Worm (Caenorhabditis elegans) whole organism, L3 larva: ENCODE data around the gene tbcc-1.

ENCODE experiments used
- R02D3.7 ChIP-seq: fragments of 150-350 bp; optimal IDR thresholded peaks from 2 replicates; lab custom pipeline; 2014; ENCODE audit warnings: missing biosample characterization, missing genetic modification characterization
- aly-2 ChIP-seq: fragments of 150-350 bp; optimal IDR thresholded peaks from 2 replicates; lab custom pipeline; 2014; ENCODE audit warnings: missing biosample characterization, missing genetic modification characterization
- ama-1 ChIP-seq: fragments of 150-350 bp; optimal IDR thresholded peaks from 2 replicates; lab custom pipeline; 2018
- ceh-16 ChIP-seq: sonication (generic microtip); optimal IDR thresholded peaks from 2 replicates; lab custom pipeline; 2017; ENCODE audit warnings: missing biosample characterization, missing genetic modification characterization
- ceh-28 ChIP-seq: fragments of 150-350 bp; optimal IDR thresholded peaks from 2 replicates; lab custom pipeline; 2014; ENCODE audit warnings: missing biosample characterization, missing genetic modification reagents, missing genetic modification characterization
- ceh-82 ChIP-seq: fragments of 150-350 bp; optimal IDR thresholded peaks from 2 replicates; lab custom pipeline; 2014; ENCODE audit warnings: missing biosample characterization, missing genetic modification characterization
- ceh-9 ChIP-seq: sonication (generic microtip); optimal IDR thresholded peaks from 2 replicates; lab custom pipeline; 2018; ENCODE audit warnings: missing biosample characterization, missing genetic modification characterization
- egl-5 ChIP-seq: fragments of 150-350 bp; optimal IDR thresholded peaks from 2 replicates; lab custom pipeline; 2017; ENCODE audit warnings: missing biosample characterization, missing genetic modification reagents, missing genetic modification characterization, inconsistent platforms
- elt-1 ChIP-seq: fragments of 150-350 bp; optimal IDR thresholded peaks from 2 replicates; lab custom pipeline; 2014; ENCODE audit warnings: missing biosample characterization, missing genetic modification characterization
- fkh-2 ChIP-seq: fragments of 150-350 bp; optimal IDR thresholded peaks from 2 replicates; lab custom pipeline; 2014; ENCODE audit warnings: missing biosample characterization, missing genetic modification reagents, missing genetic modification characterization
- fos-1 ChIP-seq: fragments of 150-350 bp; optimal IDR thresholded peaks from 2 replicates; lab custom pipeline; 2014; ENCODE audit warnings: missing biosample characterization, missing genetic modification characterization
- hmg-11 ChIP-seq: sonication (generic microtip); optimal IDR thresholded peaks from 2 replicates; lab custom pipeline; 2016; ENCODE audit warnings: missing genetic modification characterization, missing compliant biosample characterization
- lin-15B ChIP-seq: fragments of 150-350 bp; optimal IDR thresholded peaks from 2 replicates; lab custom pipeline; 2014; ENCODE audit warnings: missing biosample characterization, missing genetic modification characterization
- lin-39 ChIP-seq: fragments of 150-350 bp; optimal IDR thresholded peaks from 2 replicates; lab custom pipeline; 2018; ENCODE audit warnings: missing biosample characterization, missing genetic modification reagents, missing genetic modification characterization
- mml-1 ChIP-seq: fragments of 150-350 bp; sonication (generic microtip); optimal IDR thresholded peaks from 3 replicates; lab custom pipeline; 2014; ENCODE audit warnings: missing biosample characterization, missing genetic modification characterization
- nfya-1 ChIP-seq: sonication (generic microtip); optimal IDR thresholded peaks from 2 replicates; lab custom pipeline; 2017; ENCODE audit warnings: missing genetic modification characterization, mild to moderate bottlenecking, missing compliant biosample characterization, antibody characterized with exemption, moderate library complexity; ENCODE audit not compliant: insufficient read depth
- nhr-11 ChIP-seq: fragments of 150-350 bp; optimal IDR thresholded peaks from 2 replicates; lab custom pipeline; 2014; ENCODE audit warnings: missing biosample characterization, missing genetic modification characterization
- nhr-23 ChIP-seq: fragments of 150-350 bp; optimal IDR thresholded peaks from 2 replicates; lab custom pipeline; 2014; ENCODE audit warnings: missing biosample characterization, missing genetic modification reagents, missing genetic modification characterization
- nhr-237 ChIP-seq: fragments of 150-350 bp; optimal IDR thresholded peaks from 2 replicates; lab custom pipeline; 2014; ENCODE audit warnings: missing biosample characterization, missing genetic modification characterization
- nhr-25 ChIP-seq: sonication (generic microtip); optimal IDR thresholded peaks from 2 replicates; lab custom pipeline; 2017; ENCODE audit warnings: missing biosample characterization, missing genetic modification characterization
- nhr-28 ChIP-seq: fragments of 150-350 bp; optimal IDR thresholded peaks from 2 replicates; lab custom pipeline; 2014; ENCODE audit warnings: missing biosample characterization, missing genetic modification characterization
- nhr-43 ChIP-seq: sonication (generic microtip); optimal IDR thresholded peaks from 2 replicates; lab custom pipeline; 2016; ENCODE audit warnings: mild to moderate bottlenecking, missing genetic modification characterization, missing compliant biosample characterization; ENCODE audit not compliant: poor library complexity, severe bottlenecking
- nhr-67 ChIP-seq: fragments of 150-350 bp; optimal IDR thresholded peaks from 2 replicates; lab custom pipeline; 2014; ENCODE audit warnings: missing biosample characterization, missing genetic modification characterization
- nhr-76 ChIP-seq: fragments of 150-350 bp; sonication (generic microtip); optimal IDR thresholded peaks from 5 replicates; lab custom pipeline; 2014; ENCODE audit warnings: missing biosample characterization, missing genetic modification characterization
- nhr-77 ChIP-seq: fragments of 150-350 bp; optimal IDR thresholded peaks from 2 replicates; lab custom pipeline; 2014; ENCODE audit warnings: missing biosample characterization, missing genetic modification characterization
- pqm-1 ChIP-seq: fragments of 150-350 bp; optimal IDR thresholded peaks from 2 replicates; lab custom pipeline; 2017; ENCODE audit warnings: missing biosample characterization, missing genetic modification characterization, inconsistent platforms
- sea-2 ChIP-seq: fragments of 150-350 bp; sonication (generic microtip); optimal IDR thresholded peaks from 4 replicates; lab custom pipeline; 2014; ENCODE audit warnings: missing biosample characterization, missing genetic modification reagents, missing genetic modification characterization
- skn-1 ChIP-seq: fragments of 150-350 bp; optimal IDR thresholded peaks from 2 replicates; lab custom pipeline; 2014; ENCODE audit warnings: missing biosample characterization, missing genetic modification characterization
- snpc-4 ChIP-seq: fragments of 150-350 bp; optimal IDR thresholded peaks from 2 replicates; lab custom pipeline; 2014; ENCODE audit warnings: missing biosample characterization, missing genetic modification characterization
- unc-39 ChIP-seq: sonication (generic microtip); optimal IDR thresholded peaks from 4 replicates; lab custom pipeline; 2017; ENCODE audit warnings: missing biosample characterization, missing genetic modification characterization
- unc-62 ChIP-seq: fragments of 150-350 bp; sonication (generic microtip); optimal IDR thresholded peaks from 4 replicates; lab custom pipeline; 2014; ENCODE audit warnings: missing biosample characterization, missing genetic modification reagents, missing genetic modification characterization
- ztf-11 ChIP-seq: fragments of 150-350 bp; optimal IDR thresholded peaks from 2 replicates; lab custom pipeline; 2014; ENCODE audit warnings: missing biosample characterization, missing genetic modification characterization
- ztf-4 ChIP-seq: fragments of 150-350 bp; optimal IDR thresholded peaks from 2 replicates; lab custom pipeline; 2014; ENCODE audit warnings: missing biosample characterization, missing genetic modification characterization

Gene tbcc-1

DNA sequence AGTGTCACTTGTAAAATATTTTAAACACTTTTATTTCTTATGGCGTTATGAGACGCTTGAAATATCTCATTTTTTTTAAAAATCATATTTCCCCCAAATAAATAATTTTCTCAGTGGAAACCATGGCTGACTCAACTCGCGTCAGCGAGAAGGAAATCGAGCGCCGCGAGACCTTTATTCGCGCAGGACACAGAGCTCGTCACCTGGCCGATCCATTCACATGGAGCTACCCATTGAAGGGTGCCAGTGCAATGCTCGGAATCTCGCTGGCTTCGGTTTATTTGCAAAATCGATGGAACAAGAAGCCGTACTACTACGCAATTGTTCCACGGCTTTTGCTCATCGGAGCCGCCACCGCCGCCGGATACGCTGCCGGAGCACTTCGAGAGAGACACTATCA, 1.5 kb upstream of the tbcc-1 start, which contains the start of gene nduc-2:
Gene nduc-2 (plus strand): TSS at position 113 of the 400 bp plus-strand sequence.
- TF ChIP-seq ama-1 (peak; percentile 73), fkh-2 (tag; lab: Kevin White, UChicago) (no peak)
- TF ChIP-seq, all 47 proteins: peak for 1

DNA sequence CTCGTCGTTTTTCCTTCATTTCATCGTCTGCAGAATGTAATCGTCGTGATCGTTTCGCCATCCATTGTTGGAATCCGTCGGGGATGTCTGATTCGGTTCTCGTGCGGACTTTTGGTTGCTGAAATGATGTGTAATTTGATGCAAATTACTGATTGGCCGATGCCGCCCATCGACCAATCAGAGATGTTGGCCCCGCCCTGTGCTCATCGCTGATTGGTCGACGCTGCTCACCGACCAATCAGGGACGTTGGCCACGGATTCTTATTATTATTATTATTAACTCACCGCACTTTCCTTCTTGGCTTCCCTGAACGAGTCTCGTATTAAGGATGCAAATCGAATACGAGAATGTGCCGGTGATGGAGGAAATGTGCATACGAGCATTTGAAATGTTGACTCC, 5.8 kb downstream of the tbcc-1 start:
- TF ChIP-seq nhr-25 (tag; lab: Kevin White, UChicago) = no peak
- peak; percentile 95 for TF ChIP-seq nfya-1 (tag; lab: Kevin White, UChicago)

DNA sequence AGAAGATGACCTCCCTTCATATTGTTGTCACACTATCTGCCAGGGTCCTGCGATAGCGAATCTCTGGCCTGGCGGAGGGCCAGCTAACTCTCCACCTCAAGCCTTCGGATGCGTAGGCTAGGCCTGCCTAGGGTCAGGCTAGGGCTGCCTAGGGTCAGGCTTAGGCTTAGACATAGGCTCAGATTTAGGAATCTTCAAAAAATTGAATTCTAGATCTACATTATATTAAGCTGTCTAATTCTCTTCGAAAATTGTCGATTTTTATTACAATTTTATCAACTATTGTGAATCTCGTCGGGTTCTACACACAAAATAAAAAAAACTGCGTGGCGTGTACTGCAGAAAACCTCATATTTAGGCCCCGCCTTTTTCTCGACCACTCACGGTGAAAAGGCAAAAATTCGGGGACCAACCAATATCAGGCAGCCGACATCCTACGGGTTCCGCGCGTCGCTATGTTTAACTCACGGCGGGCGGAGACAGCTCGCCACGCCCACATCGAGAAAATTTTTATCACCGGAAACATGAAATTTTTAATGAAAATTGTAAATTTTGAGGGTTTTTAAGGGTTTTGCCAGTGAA, 7.3 kb downstream of the tbcc-1 start:
- TF ChIP-seq ceh-9 (tag; lab: Kevin White, UChicago) (no peak), lin-15B (tag; lab: Kevin White, UChicago) (no peak), lin-39 (tag; lab: Kevin White, UChicago) (no peak), mml-1 (tag; lab: Kevin White, UChicago) (no peak), fos-1 (no peak), egl-5 (tag; lab: Kevin White, UChicago) (no peak), hmg-11 (tag; lab: Kevin White, UChicago) (no peak), pqm-1 (tag; lab: Kevin White, UChicago) (no peak), nhr-11 (tag; lab: Kevin White, UChicago) (no peak), sea-2 (no peak)

DNA sequence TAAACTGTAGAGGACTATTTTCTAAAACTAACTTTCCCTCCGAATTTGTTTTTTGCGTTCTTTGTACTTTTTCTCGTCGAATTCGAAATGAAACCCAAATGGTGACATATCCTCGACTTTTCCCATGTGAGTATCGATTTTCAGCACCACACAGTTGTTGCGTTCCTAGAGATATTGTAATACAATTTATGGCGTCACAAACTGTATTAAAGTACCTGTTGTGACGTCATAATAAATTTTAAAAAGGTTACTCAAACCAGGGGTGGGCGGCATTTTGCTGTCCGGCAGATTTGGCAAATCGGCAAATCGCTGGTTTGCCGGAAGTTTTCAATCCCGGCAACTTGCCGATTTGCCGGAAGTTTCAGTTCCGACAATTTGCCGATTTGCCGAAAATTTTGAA, 12.5 kb downstream of the tbcc-1 start:
- TF ChIP-seq lin-39 (tag; lab: Kevin White, UChicago) (no peak), fkh-2 (tag; lab: Kevin White, UChicago) (no peak), egl-5 (tag; lab: Kevin White, UChicago) (no peak), elt-1 (tag; lab: Kevin White, UChicago) (no peak), ceh-28 (tag; lab: Kevin White, UChicago) (no peak), unc-62 (GFP tag; lab: Kevin White, UChicago) (no peak), unc-39 (tag; lab: Kevin White, UChicago) (no peak), nhr-77 (tag; lab: Kevin White, UChicago) (no peak), ztf-11 (tag; lab: Kevin White, UChicago) (no peak), nhr-25 (tag; lab: Kevin White, UChicago) (no peak), nhr-67 (tag; lab: Kevin White, UChicago) (no peak)

DNA sequence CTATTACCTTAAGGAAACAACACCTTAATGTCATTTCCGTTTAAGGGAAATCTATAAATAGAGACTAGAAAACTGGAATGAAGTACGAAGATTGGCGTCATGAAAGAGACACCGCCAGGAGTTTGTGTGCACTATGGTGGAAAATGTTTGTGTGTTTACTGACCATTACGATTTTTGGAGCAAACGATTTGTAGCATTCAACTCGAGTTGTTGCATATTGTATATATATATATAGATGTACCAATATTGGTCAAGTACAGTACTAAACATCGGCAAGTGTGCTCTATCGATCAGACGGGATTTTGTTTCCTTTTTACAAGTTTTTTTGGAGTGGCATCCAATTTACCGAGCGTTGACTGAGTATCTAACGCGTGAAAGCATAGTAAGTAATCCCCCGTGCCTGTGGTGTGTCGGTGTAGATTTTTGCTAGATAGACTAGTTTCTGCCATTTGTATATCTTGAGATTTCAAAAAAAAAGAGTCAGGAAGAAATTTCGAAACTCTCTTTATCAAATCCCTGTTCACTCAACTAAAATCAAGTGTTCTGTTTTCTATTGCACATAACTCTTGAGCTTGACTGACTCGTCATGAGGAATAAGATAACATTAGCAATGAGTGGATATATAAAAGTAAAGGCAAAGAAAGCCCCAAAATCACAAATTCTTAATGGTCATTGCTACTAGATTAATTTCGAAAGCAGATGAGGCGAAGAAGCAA, 13.7 kb downstream of the tbcc-1 start, which contains the start of the genes twk-45 and Y71H2AM.25:
Gene twk-45 (minus strand): TSS at position 101 of the 716 bp plus-strand sequence.
Gene Y71H2AM.25 (plus strand): TSS at position 666 of the 716 bp plus-strand sequence.
- TF ChIP-seq nhr-76 (no peak), skn-1 (tag; lab: Kevin White, UChicago) (no peak), pqm-1 (tag; lab: Kevin White, UChicago) (no peak), R02D3.7 (tag; lab: Kevin White, UChicago) (no peak), ztf-4 (tag; lab: Kevin White, UChicago) (no peak), nhr-25 (tag; lab: Kevin White, UChicago) (no peak), ceh-28 (tag; lab: Kevin White, UChicago) (no peak), aly-2 (tag; lab: Kevin White, UChicago) (no peak), nhr-237 (tag; lab: Kevin White, UChicago) (no peak), nhr-43 (tag; lab: Kevin White, UChicago) (no peak), ceh-82 (tag; lab: Kevin White, UChicago) (no peak), nhr-28 (tag; lab: Kevin White, UChicago) (no peak), nhr-23 (tag; lab: Kevin White, UChicago) (no peak), snpc-4 (tag; lab: Kevin White, UChicago) (no peak), ceh-16 (tag; lab: Kevin White, UChicago) (no peak), nhr-11 (tag; lab: Kevin White, UChicago) (no peak)
